Worm (Caenorhabditis elegans) whole organism, L1 larva: ENCODE data around the gene abhd-14.

Experiments
- C04F5.9 ChIP-seq: sonication (generic microtip); optimal IDR thresholded peaks from 2 replicates; lab custom pipeline; 2016; ENCODE audit warnings: missing genetic modification characterization, missing compliant biosample characterization
- C16A3.4 ChIP-seq: fragments of 150-350 bp; optimal IDR thresholded peaks from 2 replicates; lab custom pipeline; 2014; ENCODE audit warnings: missing biosample characterization, missing genetic modification characterization
- F16B12.6 ChIP-seq: fragments of 150-350 bp; optimal IDR thresholded peaks from 2 replicates; lab custom pipeline; 2014; ENCODE audit warnings: missing biosample characterization, missing genetic modification characterization
- ama-1 ChIP-seq: fragments of 150-350 bp; optimal IDR thresholded peaks from 2 replicates; lab custom pipeline; 2014
- blmp-1 ChIP-seq: fragments of 150-350 bp; optimal IDR thresholded peaks from 2 replicates; lab custom pipeline; 2014; ENCODE audit warnings: missing biosample characterization, missing genetic modification characterization
- ceh-88 ChIP-seq: fragments of 200-800 bp; sonication (Bioruptor generic); IDR thresholded peaks from 2 replicates; pipeline ENCODE4 v1.3.6; 2022; ENCODE audit warnings: missing genetic modification characterization, missing compliant biosample characterization
- ceh-90 ChIP-seq: sonication (generic microtip); optimal IDR thresholded peaks from 2 replicates; lab custom pipeline; 2016; ENCODE audit warnings: missing genetic modification characterization, missing compliant biosample characterization
- dpl-1 ChIP-seq, 3 experiments: fragments of 150-350 bp in 2 of 3; sonication (generic microtip) in 1 of 3; optimal IDR thresholded peaks; 2 replicates each; lab custom pipeline; 2014 to 2017; ENCODE audit warnings: missing biosample characterization in 3 of 3, missing genetic modification characterization in 3 of 3, missing genetic modification reagents in 3 of 3
- efl-1 ChIP-seq, 4 experiments: fragments of 150-350 bp; optimal IDR thresholded peaks in 3 of 4; peaks in 1 of 4; 1 replicate in 1 of 4; 2 replicates in 3 of 4; lab custom pipeline; 2014; ENCODE audit warnings: missing biosample characterization in 2 of 4, missing genetic modification characterization in 2 of 4, missing genetic modification reagents in 2 of 4
- elt-3 ChIP-seq, 6 experiments: fragments of 150-350 bp in 1 of 6; sonication (generic microtip); optimal IDR thresholded peaks; 2 replicates each; lab custom pipeline; 2017 to 2018; ENCODE audit warnings: missing biosample characterization in 6 of 6, missing genetic modification characterization in 6 of 6, inconsistent platforms in 1 of 6
- fkh-10 ChIP-seq: sonication (generic microtip); optimal IDR thresholded peaks from 2 replicates; lab custom pipeline; 2017; ENCODE audit warnings: missing biosample characterization, missing genetic modification reagents, missing genetic modification characterization
- fkh-8 ChIP-seq: sonication (generic microtip); optimal IDR thresholded peaks from 2 replicates; lab custom pipeline; 2016; ENCODE audit warnings: mild to moderate bottlenecking, missing genetic modification characterization, missing compliant biosample characterization
- fos-1 ChIP-seq: fragments of 150-350 bp; optimal IDR thresholded peaks from 2 replicates; lab custom pipeline; 2014; ENCODE audit warnings: missing biosample characterization, missing genetic modification characterization
- hlh-4 ChIP-seq: sonication (generic microtip); optimal IDR thresholded peaks from 2 replicates; lab custom pipeline; 2016; ENCODE audit warnings: mild to moderate bottlenecking, missing genetic modification characterization, missing compliant biosample characterization
- irx-1 ChIP-seq: sonication (generic microtip); optimal IDR thresholded peaks from 2 replicates; lab custom pipeline; 2016; ENCODE audit warnings: missing genetic modification characterization, missing compliant biosample characterization
- isw-1 ChIP-seq: fragments of 200-800 bp; sonication (Bioruptor generic); IDR thresholded peaks from 2 replicates; pipeline ENCODE4 v1.3.6; 2022; ENCODE audit warnings: missing genetic modification characterization, missing compliant biosample characterization
- lin-13 ChIP-seq: fragments of 150-350 bp; optimal IDR thresholded peaks from 2 replicates; lab custom pipeline; 2014; ENCODE audit warnings: missing biosample characterization, missing genetic modification reagents, missing genetic modification characterization
- lin-14 ChIP-seq: fragments of 200-800 bp; sonication (Bioruptor generic); optimal IDR thresholded peaks from 2 replicates; lab custom pipeline; 2018; ENCODE audit warnings: mild to moderate bottlenecking, missing genetic modification characterization, moderate library complexity, missing compliant biosample characterization
- lin-15B ChIP-seq: fragments of 150-350 bp; sonication (generic microtip); optimal IDR thresholded peaks from 3 replicates; lab custom pipeline; 2014; ENCODE audit warnings: missing biosample characterization, missing genetic modification characterization
- mep-1 ChIP-seq: fragments of 150-350 bp; optimal IDR thresholded peaks from 2 replicates; lab custom pipeline; 2014; ENCODE audit warnings: missing biosample characterization, missing genetic modification characterization
- nhr-19 ChIP-seq: fragments of 200-800 bp; sonication (Bioruptor generic); conservative IDR thresholded peaks from 2 replicates; pipeline ENCODE4 v1.3.6; 2022; ENCODE audit warnings: missing genetic modification characterization, missing compliant biosample characterization
- nhr-20 ChIP-seq: sonication (generic microtip); optimal IDR thresholded peaks from 2 replicates; lab custom pipeline; 2016; ENCODE audit warnings: mild to moderate bottlenecking, missing genetic modification characterization, missing compliant biosample characterization
- nhr-237 ChIP-seq: fragments of 150-350 bp; optimal IDR thresholded peaks from 2 replicates; lab custom pipeline; 2014; ENCODE audit warnings: missing biosample characterization, missing genetic modification characterization
- nhr-71 ChIP-seq: sonication (generic microtip); optimal IDR thresholded peaks from 2 replicates; lab custom pipeline; 2016; ENCODE audit warnings: mild to moderate bottlenecking, missing genetic modification characterization, moderate library complexity, missing compliant biosample characterization
- nhr-76 ChIP-seq: sonication (generic microtip); optimal IDR thresholded peaks from 2 replicates; lab custom pipeline; 2017; ENCODE audit warnings: missing biosample characterization, missing genetic modification characterization
- nhr-77 ChIP-seq: fragments of 150-350 bp; optimal IDR thresholded peaks from 2 replicates; lab custom pipeline; 2014; ENCODE audit warnings: missing biosample characterization, missing genetic modification characterization
- pag-3 ChIP-seq: sonication (generic microtip); optimal IDR thresholded peaks from 2 replicates; lab custom pipeline; 2017; ENCODE audit warnings: missing genetic modification characterization, mild to moderate bottlenecking, missing compliant biosample characterization, antibody characterized with exemption, borderline replicate concordance; ENCODE audit not compliant: insufficient read depth
- pax-3 ChIP-seq: fragments of 200-800 bp; sonication (Bioruptor generic); optimal IDR thresholded peaks from 2 replicates; lab custom pipeline; 2018; ENCODE audit warnings: mild to moderate bottlenecking, missing genetic modification characterization, moderate library complexity, missing compliant biosample characterization
- pqm-1 ChIP-seq: sonication (generic microtip); optimal IDR thresholded peaks from 3 replicates; lab custom pipeline; 2017; ENCODE audit warnings: missing biosample characterization, missing genetic modification characterization
- rnt-1 ChIP-seq: sonication (generic microtip); optimal IDR thresholded peaks from 2 replicates; lab custom pipeline; 2016; ENCODE audit warnings: mild to moderate bottlenecking, missing genetic modification characterization, moderate library complexity, missing compliant biosample characterization
- snu-23 ChIP-seq: sonication (generic microtip); optimal IDR thresholded peaks from 2 replicates; lab custom pipeline; 2016; ENCODE audit warnings: missing genetic modification characterization, missing compliant biosample characterization
- sox-4 ChIP-seq: sonication (generic microtip); optimal IDR thresholded peaks from 2 replicates; lab custom pipeline; 2016; ENCODE audit warnings: missing genetic modification characterization, missing compliant biosample characterization
- sptf-1 ChIP-seq: fragments of 150-350 bp; optimal IDR thresholded peaks from 2 replicates; lab custom pipeline; 2014; ENCODE audit warnings: missing biosample characterization, missing genetic modification characterization
- sup-37 ChIP-seq: fragments of 200-800 bp; sonication (Bioruptor generic); optimal IDR thresholded peaks from 2 replicates; lab custom pipeline; 2018; ENCODE audit warnings: mild to moderate bottlenecking, missing genetic modification characterization, missing compliant biosample characterization
- swsn-7 ChIP-seq: sonication (generic microtip); optimal IDR thresholded peaks from 2 replicates; lab custom pipeline; 2016; ENCODE audit warnings: missing genetic modification characterization, missing compliant biosample characterization
- unc-130 ChIP-seq: fragments of 150-350 bp; optimal IDR thresholded peaks from 2 replicates; lab custom pipeline; 2017; ENCODE audit warnings: missing biosample characterization, missing genetic modification characterization, inconsistent platforms
- unc-62 ChIP-seq: fragments of 150-350 bp; optimal IDR thresholded peaks from 2 replicates; lab custom pipeline; 2014; ENCODE audit warnings: missing biosample characterization, missing genetic modification reagents, missing genetic modification characterization
- unc-98 ChIP-seq: fragments of 200-800 bp; sonication (Bioruptor generic); IDR thresholded peaks from 2 replicates; pipeline ENCODE4 v1.3.6; 2022; ENCODE audit warnings: missing genetic modification characterization, missing compliant biosample characterization
- vab-15 ChIP-seq: sonication (generic microtip); optimal IDR thresholded peaks from 2 replicates; lab custom pipeline; 2017; ENCODE audit warnings: missing genotype, mild to moderate bottlenecking, missing genetic modification characterization, missing compliant biosample characterization
- zip-4 ChIP-seq: fragments of 200-800 bp; sonication (Bioruptor generic); optimal IDR thresholded peaks from 2 replicates; lab custom pipeline; 2018; ENCODE audit warnings: mild to moderate bottlenecking, missing genetic modification characterization, moderate library complexity, missing compliant biosample characterization
- ztf-11 ChIP-seq, 2 experiments: sonication (generic microtip); optimal IDR thresholded peaks; 2 replicates each; lab custom pipeline; 2016 to 2017; ENCODE audit warnings: missing genetic modification characterization in 2 of 2, missing biosample characterization in 1 of 2, missing compliant biosample characterization in 1 of 2
- ztf-4 ChIP-seq: fragments of 150-350 bp; optimal IDR thresholded peaks from 2 replicates; lab custom pipeline; 2014; ENCODE audit warnings: missing biosample characterization, missing genetic modification characterization

abhd-14 gene

DNA sequence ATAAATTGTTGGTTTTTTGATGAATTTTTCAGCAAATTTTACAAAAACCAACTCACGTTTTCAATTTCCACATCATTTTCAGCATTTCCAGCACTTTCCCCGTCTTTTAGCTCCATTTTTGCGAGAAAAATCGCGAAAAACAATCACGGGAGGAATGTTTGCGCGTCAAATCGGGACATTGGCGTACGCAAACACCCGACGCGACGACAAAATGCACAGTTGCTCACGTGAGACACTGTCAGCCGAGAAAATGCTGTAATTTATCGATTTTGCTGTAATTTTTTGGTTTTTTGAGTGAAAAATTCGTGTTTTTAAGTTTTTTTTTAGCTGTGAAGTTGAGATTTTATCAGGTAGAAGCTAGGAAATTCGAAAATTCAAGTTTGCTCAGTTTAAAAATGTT, 20.3 kb downstream of the abhd-14 start, which contains the start of gene Y55F3AM.9 (continued):
- TF ChIP-seq ztf-11 (tag; optimal IDR thresholded peaks at IDR 0.05; lab: Kevin White, UChicago) (no peak), C16A3.4 (tag; lab: Kevin White, UChicago) (no peak), C04F5.9 (tag; lab: Kevin White, UChicago) (peak; percentile 71), elt-3 (tag; optimal IDR thresholded peaks at IDR 0.05; lab: Kevin White, UChicago) (no peak), blmp-1 (tag; lab: Kevin White, UChicago) (no peak), ztf-4 (tag; lab: Kevin White, UChicago) (no peak), sup-37 (GFP tag; lab: Kevin White, UChicago) (no peak), sptf-1 (tag; lab: Kevin White, UChicago) (no peak), isw-1 (peak; percentile 40), lin-13 (GFP tag; lab: Kevin White, UChicago) (peak; percentile 3), F16B12.6 (tag; lab: Kevin White, UChicago) (peak; percentile 97), snu-23 (GFP tag; lab: Kevin White, UChicago) (peak; percentile 66), fos-1 (tag; lab: Kevin White, UChicago) (no peak), lin-14 (GFP tag; lab: Kevin White, UChicago) (no peak), efl-1 (optimal IDR thresholded peaks at IDR 0.05; lab: Kevin White, UChicago) (peak; percentile 72 to 74), efl-1 (GFP tag; optimal IDR thresholded peaks at IDR 0.05 in 1 of 2; lab: Kevin White, UChicago) (peak; percentile 70 to 96), sox-4 (tag; lab: Kevin White, UChicago) (no peak), swsn-7 (tag; lab: Kevin White, UChicago) (no peak), pag-3 (no peak), fkh-8 (peak; percentile 60), ceh-90 (tag; lab: Kevin White, UChicago) (no peak), nhr-237 (tag; lab: Kevin White, UChicago) (no peak), pax-3 (no peak), nhr-77 (no peak)

DNA sequence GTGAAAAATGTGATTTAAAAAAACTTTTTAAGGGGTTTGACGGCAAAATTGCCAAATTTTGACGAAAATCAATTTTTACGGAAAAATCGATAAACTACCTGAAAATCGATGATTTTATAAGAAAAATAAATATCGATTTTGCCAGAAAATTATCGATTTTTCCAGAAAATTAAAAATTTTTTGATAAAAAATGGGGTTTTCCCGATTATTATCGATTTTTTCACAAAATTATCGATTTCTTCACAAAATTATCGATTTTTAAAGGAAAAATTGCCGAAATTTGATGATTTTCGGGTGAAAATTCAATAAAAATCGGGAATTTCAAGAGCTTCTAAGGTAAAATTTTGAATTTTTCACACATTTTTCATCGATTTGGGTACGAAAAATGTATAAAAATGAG, 23.2 kb downstream of the abhd-14 start:
- TF ChIP-seq pqm-1 (no peak), ceh-88 (no peak), hlh-4 (tag; lab: Kevin White, UChicago) (no peak), ama-1 (lab: Kevin White, UChicago) (no peak), C16A3.4 (tag; lab: Kevin White, UChicago) (no peak), vab-15 (tag; lab: Kevin White, UChicago) (no peak), dpl-1 (GFP tag; optimal IDR thresholded peaks at IDR 0.05; lab: Kevin White, UChicago) (no peak)

ce11 chrIV:1005761-1006160, 24.1 kb downstream of the abhd-14 start, which contains the start of gene immp-2:
Gene immp-2, minus strand, starts transcription at chrIV:1005861.
- no peak for TF ChIP-seq unc-62 (GFP tag; lab: Kevin White, UChicago)
- no peak for TF ChIP-seq efl-1 (optimal IDR thresholded peaks at IDR 0.05; lab: Kevin White, UChicago)
- TF ChIP-seq efl-1 (GFP tag; optimal IDR thresholded peaks at IDR 0.05 in 1 of 2; lab: Kevin White, UChicago): no peak
- no peak for TF ChIP-seq nhr-76 (tag; lab: Kevin White, UChicago)
- TF ChIP-seq unc-130: no peak
- TF ChIP-seq nhr-71: no peak
- no peak for TF ChIP-seq ama-1 (lab: Kevin White, UChicago)
- no peak for TF ChIP-seq irx-1 (tag; lab: Kevin White, UChicago)
- no peak for TF ChIP-seq unc-98 (GFP tag; lab: Robert Waterston, UW)
- TF ChIP-seq vab-15 (tag; lab: Kevin White, UChicago): no peak
- no peak for TF ChIP-seq sptf-1 (tag; lab: Kevin White, UChicago)
- no peak for TF ChIP-seq ceh-88
- TF ChIP-seq nhr-20 (tag; lab: Kevin White, UChicago): no peak
- TF ChIP-seq rnt-1 (tag; lab: Kevin White, UChicago): no peak
- no peak for TF ChIP-seq nhr-19 (GFP tag; lab: Robert Waterston, UW)
- no peak for TF ChIP-seq zip-4 (GFP tag; lab: Kevin White, UChicago)
- TF ChIP-seq lin-14 (GFP tag; lab: Kevin White, UChicago): no peak
- TF ChIP-seq mep-1 (tag; lab: Kevin White, UChicago): no peak
- no peak for TF ChIP-seq fkh-10 (GFP tag; lab: Kevin White, UChicago)
- no peak for TF ChIP-seq C16A3.4 (tag; lab: Kevin White, UChicago)
- TF ChIP-seq lin-15B (tag; lab: Kevin White, UChicago): no peak
- TF ChIP-seq, all 84 proteins: peak for 0
